Fruit fly (Drosophila melanogaster) whole organism, prepupa: ENCODE results near the gene trr.

Experiments
- CG10669 ChIP-seq: fragments of 200-800 bp; sonication (Bioruptor generic); optimal IDR thresholded peaks from 3 replicates; lab custom pipeline; 2018; ENCODE audit warnings: missing biosample characterization, mild to moderate bottlenecking, missing genetic modification characterization, moderate library complexity
- CG11294 ChIP-seq: fragments of 200-800 bp; sonication (Bioruptor generic); IDR thresholded peaks from 2 replicates; pipeline ENCODE4 v1.3.6; 2022; ENCODE audit warnings: missing biosample characterization, missing genetic modification characterization
- CG11762 ChIP-seq: fragments of 200-800 bp; sonication (Bioruptor generic); optimal IDR thresholded peaks from 3 replicates; lab custom pipeline; 2016; ENCODE audit warnings: missing biosample characterization, missing genetic modification characterization; ENCODE audit not compliant: insufficient read depth
- CG11902 ChIP-seq: fragments of 200-800 bp; sonication (Bioruptor generic); optimal IDR thresholded peaks from 3 replicates; lab custom pipeline; 2016; ENCODE audit warnings: missing biosample characterization, missing genetic modification characterization
- CG15336 ChIP-seq: fragments of 200-800 bp; sonication (Bioruptor generic); IDR thresholded peaks from 2 replicates; pipeline ENCODE4 v1.3.6; 2022; ENCODE audit warnings: missing biosample characterization, missing genetic modification characterization
- CG16779 ChIP-seq: fragments of 200-800 bp; sonication (Bioruptor generic); optimal IDR thresholded peaks from 3 replicates; lab custom pipeline; 2017; ENCODE audit warnings: missing biosample characterization, mild to moderate bottlenecking, missing genetic modification characterization
- CG3032 ChIP-seq: fragments of 200-800 bp; optimal IDR thresholded peaks from 2 replicates; lab custom pipeline; 2019; ENCODE audit warnings: missing biosample characterization, mild to moderate bottlenecking, missing genetic modification characterization, moderate library complexity
- CG34406 ChIP-seq: fragments of 200-800 bp; sonication (Bioruptor generic); optimal IDR thresholded peaks from 3 replicates; lab custom pipeline; 2016; ENCODE audit warnings: missing biosample characterization, missing genetic modification characterization
- CG4318 ChIP-seq: fragments of 200-800 bp; sonication (Bioruptor generic); optimal IDR thresholded peaks from 3 replicates; lab custom pipeline; 2017; ENCODE audit warnings: missing biosample characterization, mild to moderate bottlenecking, missing genetic modification characterization
- CG6163 ChIP-seq: fragments of 200-800 bp; sonication (Bioruptor generic); IDR thresholded peaks from 3 replicates; pipeline ENCODE4 v1.3.6; 2022; ENCODE audit warnings: missing biosample characterization, missing genetic modification characterization
- CG6276 ChIP-seq: fragments of 200-800 bp; sonication (Bioruptor generic); optimal IDR thresholded peaks from 2 replicates; lab custom pipeline; 2017; ENCODE audit warnings: missing biosample characterization, mild to moderate bottlenecking, missing genetic modification characterization
- CG6792 ChIP-seq: fragments of 200-800 bp; sonication (Bioruptor generic); optimal IDR thresholded peaks from 3 replicates; lab custom pipeline; 2016; ENCODE audit warnings: missing biosample characterization, missing genetic modification characterization
- CG6808 ChIP-seq: fragments of 200-800 bp; sonication (Bioruptor generic); optimal IDR thresholded peaks from 3 replicates; lab custom pipeline; 2017; ENCODE audit warnings: missing biosample characterization, missing genetic modification characterization, mild to moderate bottlenecking, moderate library complexity, missing genetic modification reagents
- CG7368 ChIP-seq: fragments of 200-800 bp; sonication (Bioruptor generic); optimal IDR thresholded peaks from 3 replicates; lab custom pipeline; 2016; ENCODE audit warnings: missing biosample characterization, missing genetic modification characterization
- CG8119 ChIP-seq: fragments of 200-800 bp; sonication (Bioruptor generic); IDR thresholded peaks from 3 replicates; pipeline ENCODE4 v1.3.6; 2022; ENCODE audit warnings: missing biosample characterization, missing genetic modification characterization
- CG8632 ChIP-seq: fragments of 200-800 bp; sonication (Bioruptor generic); optimal IDR thresholded peaks from 3 replicates; lab custom pipeline; 2016; ENCODE audit warnings: missing biosample characterization, missing genetic modification characterization
- CG9139 ChIP-seq: fragments of 200-800 bp; sonication (Bioruptor generic); optimal IDR thresholded peaks from 3 replicates; lab custom pipeline; 2017; ENCODE audit warnings: missing biosample characterization, mild to moderate bottlenecking, missing genetic modification characterization
- Eip75B ChIP-seq: fragments of 200-800 bp; sonication (Bioruptor generic); optimal IDR thresholded peaks from 3 replicates; lab custom pipeline; 2016; ENCODE audit warnings: missing biosample characterization, missing genetic modification characterization
- Eip78C ChIP-seq: fragments of 200-800 bp; sonication (Bioruptor generic); peaks from one replicate; lab custom pipeline; 2016; ENCODE audit warnings: missing biosample characterization, missing genetic modification characterization
- Eip93F ChIP-seq: fragments of 200-800 bp; sonication (Bioruptor generic); optimal IDR thresholded peaks from 2 replicates; lab custom pipeline; 2016; ENCODE audit warnings: missing biosample characterization, mild to moderate bottlenecking, missing genetic modification characterization
- Ets96B ChIP-seq: fragments of 200-800 bp; optimal IDR thresholded peaks from 2 replicates; lab custom pipeline; 2019; ENCODE audit warnings: missing biosample characterization, mild to moderate bottlenecking, missing genetic modification characterization, moderate library complexity
- Gug ChIP-seq: fragments of 200-800 bp; sonication (Bioruptor generic); IDR thresholded peaks from 2 replicates; pipeline ENCODE4 v1.3.6; 2022; ENCODE audit warnings: missing biosample characterization, missing genetic modification characterization
- Hr38 ChIP-seq: sonication (Bioruptor generic); optimal IDR thresholded peaks from 2 replicates; lab custom pipeline; 2016; ENCODE audit warnings: missing biosample characterization, missing genetic modification characterization
- Hr39 ChIP-seq: fragments of 200-800 bp; sonication (Bioruptor generic); optimal IDR thresholded peaks from 2 replicates; lab custom pipeline; 2016; ENCODE audit warnings: missing biosample characterization, missing genetic modification characterization
- Hr4 ChIP-seq: fragments of 200-800 bp; sonication (Bioruptor generic); optimal IDR thresholded peaks from 3 replicates; lab custom pipeline; 2016; ENCODE audit warnings: missing biosample characterization, missing genetic modification characterization
- Lpt ChIP-seq: fragments of 200-800 bp; sonication (Bioruptor generic); optimal IDR thresholded peaks from 3 replicates; lab custom pipeline; 2016; ENCODE audit warnings: missing biosample characterization, missing genetic modification characterization
- OdsH ChIP-seq: fragments of 200-800 bp; sonication (Bioruptor generic); optimal IDR thresholded peaks from 3 replicates; lab custom pipeline; 2016; ENCODE audit warnings: missing biosample characterization, missing genetic modification characterization
- Smox ChIP-seq: fragments of 200-800 bp; sonication (Bioruptor generic); optimal IDR thresholded peaks from 3 replicates; lab custom pipeline; 2016; ENCODE audit warnings: missing biosample characterization, missing genetic modification characterization
- Sox102F ChIP-seq: fragments of 200-800 bp; sonication (Bioruptor generic); optimal IDR thresholded peaks from 2 replicates; lab custom pipeline; 2016; ENCODE audit warnings: missing biosample characterization, mild to moderate bottlenecking, missing genetic modification characterization
- Sox15 ChIP-seq: fragments of 200-800 bp; sonication (Bioruptor generic); optimal IDR thresholded peaks from 3 replicates; lab custom pipeline; 2016; ENCODE audit warnings: missing biosample characterization, missing genetic modification characterization
- acj6 ChIP-seq: fragments of 200-800 bp; sonication (Bioruptor generic); optimal IDR thresholded peaks from 3 replicates; lab custom pipeline; 2016; ENCODE audit warnings: missing biosample characterization, missing genetic modification characterization
- cyc ChIP-seq: fragments of 200-800 bp; sonication (Bioruptor generic); optimal IDR thresholded peaks from 3 replicates; lab custom pipeline; 2016; ENCODE audit warnings: missing biosample characterization, missing genetic modification characterization
- dsx ChIP-seq: fragments of 200-800 bp; optimal IDR thresholded peaks from 3 replicates; lab custom pipeline; 2019; ENCODE audit warnings: missing biosample characterization, mild to moderate bottlenecking, missing genetic modification characterization, moderate library complexity; ENCODE audit not compliant: poor library complexity, severe bottlenecking
- eg ChIP-seq: fragments of 200-800 bp; sonication (Bioruptor generic); IDR thresholded peaks from 3 replicates; pipeline ENCODE4 v1.3.6; 2022; ENCODE audit warnings: missing biosample characterization, missing genetic modification characterization
- esn ChIP-seq: fragments of 200-800 bp; sonication (Bioruptor generic); optimal IDR thresholded peaks from 2 replicates; lab custom pipeline; 2016; ENCODE audit warnings: missing biosample characterization, mild to moderate bottlenecking, missing genetic modification characterization, moderate library complexity
- fd59A ChIP-seq: fragments of 200-800 bp; sonication (Bioruptor generic); optimal IDR thresholded peaks from 2 replicates; lab custom pipeline; 2017; ENCODE audit warnings: missing biosample characterization, mild to moderate bottlenecking, missing genetic modification characterization, missing genetic modification reagents
- fd85E ChIP-seq: fragments of 200-800 bp; sonication (Bioruptor generic); optimal IDR thresholded peaks from 3 replicates; lab custom pipeline; 2016; ENCODE audit warnings: missing biosample characterization, missing genetic modification characterization
- fkh ChIP-seq: fragments of 200-800 bp; sonication (Bioruptor generic); optimal IDR thresholded peaks from 3 replicates; lab custom pipeline; 2017; ENCODE audit warnings: missing biosample characterization, mild to moderate bottlenecking, missing genetic modification characterization, moderate library complexity
- pdm3 ChIP-seq: fragments of 200-800 bp; sonication (Bioruptor generic); optimal IDR thresholded peaks from 3 replicates; lab custom pipeline; 2016; ENCODE audit warnings: missing biosample characterization, missing genetic modification characterization
- spab ChIP-seq: fragments of 200-800 bp; sonication (Bioruptor generic); optimal IDR thresholded peaks from 2 replicates; lab custom pipeline; 2017; ENCODE audit warnings: missing biosample characterization, mild to moderate bottlenecking, missing genetic modification characterization, missing genetic modification reagents
- ss ChIP-seq, 2 experiments: fragments of 200-800 bp; sonication (Bioruptor generic); optimal IDR thresholded peaks; 2 replicates in 1 of 2; 3 replicates in 1 of 2; lab custom pipeline; 2017 to 2018; ENCODE audit warnings: mild to moderate bottlenecking in 2 of 2, missing biosample characterization in 2 of 2, missing genetic modification characterization in 2 of 2, moderate library complexity in 1 of 2
- svp ChIP-seq: fragments of 200-800 bp; sonication (Bioruptor generic); peaks from one replicate; lab custom pipeline; 2016; ENCODE audit warnings: missing biosample characterization, missing genetic modification characterization
- topi ChIP-seq: fragments of 200-800 bp; sonication (Bioruptor generic); optimal IDR thresholded peaks from 3 replicates; lab custom pipeline; 2016; ENCODE audit warnings: missing biosample characterization, missing genetic modification characterization

The trr gene

DNA sequence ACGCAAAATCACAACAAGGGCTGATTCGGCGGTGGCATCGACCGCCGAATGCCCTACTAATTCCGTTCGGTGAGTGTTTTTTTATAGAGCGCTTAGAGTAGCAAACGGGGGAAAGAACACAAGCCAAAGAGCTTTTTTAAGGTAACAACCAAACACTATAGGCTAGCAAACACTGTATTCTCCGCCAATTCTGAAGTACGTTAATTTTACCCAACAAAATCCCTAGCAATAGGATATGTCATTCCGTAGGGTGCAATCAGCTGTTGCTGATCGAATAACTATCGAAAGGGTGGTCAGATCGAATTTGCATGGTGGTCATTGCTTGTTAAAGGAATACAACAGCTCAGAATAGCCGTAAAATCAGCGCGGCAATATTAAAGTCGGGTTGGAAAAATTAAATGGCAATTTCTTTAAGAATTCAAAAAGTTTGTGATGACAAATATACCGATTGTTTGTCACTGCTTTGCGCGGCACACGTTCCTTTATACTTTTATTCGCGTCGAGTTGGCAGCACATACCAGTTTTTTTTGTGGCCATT is 18.0 kb upstream of the trr start, which contains the start of gene mip130 (continued):
- peak; percentile 53 for TF ChIP-seq CG6792 (GFP tag; lab: Kevin White, UChicago)
- TF ChIP-seq Eip75B (GFP tag; lab: Kevin White, UChicago): peak; percentile 56
- peak; percentile 47 for TF ChIP-seq OdsH (GFP tag; lab: Kevin White, UChicago)
- peak; percentile 84 for TF ChIP-seq svp (GFP tag; lab: Kevin White, UChicago)
- no peak for TF ChIP-seq Gug (GFP tag; lab: Robert Waterston, UW)
- peak; percentile 56 for TF ChIP-seq pdm3 (GFP tag; lab: Kevin White, UChicago)
- 0 out of 3 replicates have a peak, but pooled peaks have one; percentile 41 for TF ChIP-seq eg (GFP tag; lab: Robert Waterston, UW)
- peak; percentile 27; the same call in 1 of the 3 replicates for TF ChIP-seq CG6163 (GFP tag; lab: Robert Waterston, UW)
- peak; percentile 37 for TF ChIP-seq Smox (GFP tag; lab: Kevin White, UChicago)

DNA sequence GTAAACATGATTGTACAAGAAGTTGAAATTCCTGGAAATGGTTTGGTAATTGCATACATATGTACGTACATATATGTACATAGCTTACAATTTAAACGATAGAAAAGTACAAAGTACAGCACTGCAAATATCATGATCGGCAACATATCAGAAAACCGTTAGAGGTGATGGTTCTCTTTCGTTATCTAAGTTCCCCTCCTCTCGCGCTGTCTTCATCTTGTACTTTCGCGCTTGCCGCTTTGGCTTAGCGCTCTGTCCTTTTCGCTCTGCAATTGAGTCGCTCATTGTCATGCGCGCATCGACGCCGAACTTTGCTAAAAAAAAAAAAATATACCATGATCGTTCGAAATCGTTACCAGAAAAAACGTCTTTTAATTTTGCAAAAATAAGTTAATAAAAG is 14.2 kb upstream of the trr start:
- no peak for TF ChIP-seq spab (GFP tag; lab: Kevin White, UChicago)
- TF ChIP-seq CG11294 (GFP tag; lab: Robert Waterston, UW): no peak
- no peak for TF ChIP-seq topi (GFP tag; lab: Kevin White, UChicago)
- no peak for TF ChIP-seq Ets96B
- TF ChIP-seq dsx (GFP tag; lab: Kevin White, UChicago): no peak
- no peak for TF ChIP-seq CG11762
- peak; percentile 62 for TF ChIP-seq svp (GFP tag; lab: Kevin White, UChicago)
- TF ChIP-seq, all 60 proteins: peak for 1

DNA sequence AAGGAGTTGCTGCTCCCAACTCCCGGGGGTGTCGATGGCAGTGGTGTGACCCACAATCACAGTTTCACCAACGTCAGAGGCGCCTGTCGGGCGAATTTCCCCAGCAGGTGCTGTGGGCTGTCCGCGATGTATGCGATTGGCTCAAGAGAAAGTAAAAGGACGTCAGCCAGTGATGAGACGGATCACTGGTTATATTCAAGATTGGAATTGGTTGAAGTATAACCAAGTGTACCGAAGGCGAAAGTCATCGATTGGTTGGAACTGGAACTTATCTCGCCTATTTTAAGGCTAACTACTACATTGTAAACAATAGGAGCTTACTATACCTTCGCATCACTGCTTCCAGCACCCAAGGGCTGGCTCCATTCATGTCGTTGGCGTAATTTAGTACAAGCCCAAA is 13.3 kb upstream of the trr start, which contains the start of gene CG32801:
Gene CG32801 (minus strand): TSS at position 101 of the 400 bp plus-strand sequence.
- TF ChIP-seq CG15336 (GFP tag; lab: Robert Waterston, UW): no peak
- TF ChIP-seq fd59A: no peak
- TF ChIP-seq Hr39: no peak
- TF ChIP-seq CG11902 (GFP tag; lab: Kevin White, UChicago): no peak
- TF ChIP-seq CG3032 (tag; lab: Kevin White, UChicago): no peak
- TF ChIP-seq Eip93F (GFP tag; lab: Kevin White, UChicago): no peak
- TF ChIP-seq esn: no peak
- TF ChIP-seq acj6 (GFP tag; lab: Kevin White, UChicago): no peak
- no peak for TF ChIP-seq CG9139 (GFP tag; lab: Kevin White, UChicago)
- no peak for TF ChIP-seq CG6276 (GFP tag; lab: Kevin White, UChicago)
- TF ChIP-seq ss (GFP tag; optimal IDR thresholded peaks at IDR 0.05; lab: Kevin White, UChicago): no peak
- no peak for TF ChIP-seq CG4318 (GFP tag; lab: Kevin White, UChicago)
- TF ChIP-seq fd85E (GFP tag; lab: Kevin White, UChicago): no peak
- TF ChIP-seq Eip75B (GFP tag; lab: Kevin White, UChicago): no peak
- TF ChIP-seq Sox15 (GFP tag; lab: Kevin White, UChicago): no peak
- no peak for TF ChIP-seq CG6808
- no peak for TF ChIP-seq CG8632 (GFP tag; lab: Kevin White, UChicago)
- TF ChIP-seq CG6163 (GFP tag; lab: Robert Waterston, UW): no peak
- TF ChIP-seq Ets96B: no peak

DNA sequence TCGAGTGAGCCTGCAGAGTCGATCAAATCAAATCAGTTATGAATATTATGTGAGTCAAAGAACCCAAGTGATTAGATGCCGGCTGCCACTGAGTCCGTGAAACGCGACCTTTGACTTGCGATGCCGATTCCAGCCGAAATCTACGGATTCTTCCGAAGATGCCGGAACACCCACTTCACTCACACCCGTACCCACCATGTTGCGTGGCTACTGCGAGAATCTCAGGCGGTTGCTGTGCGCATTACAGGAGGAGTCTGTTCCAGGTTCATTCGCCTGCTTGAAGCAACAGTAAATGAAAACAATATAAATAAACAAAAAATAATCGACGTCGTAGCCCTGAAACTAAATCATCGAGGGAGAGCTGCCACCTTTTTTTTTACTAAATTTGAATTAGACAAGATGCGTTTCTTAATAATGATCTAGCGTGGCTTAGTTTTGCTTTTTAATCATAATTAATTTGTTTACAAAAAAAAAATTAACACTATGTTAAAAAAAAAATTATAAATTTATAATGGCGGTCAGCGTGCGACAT is 11.9 kb upstream of the trr start, which contains the start of gene Ldaf1:
Gene Ldaf1 (minus strand): TSS at position 307 of the 532 bp plus-strand sequence.
- TF ChIP-seq esn (peak; percentile 7), fkh (GFP tag; lab: Kevin White, UChicago) (peak; percentile 82), eg (GFP tag; lab: Robert Waterston, UW) (0 out of 3 replicates have a peak, but pooled peaks have one; percentile 22), Hr39 (no peak), CG6792 (GFP tag; lab: Kevin White, UChicago) (no peak), CG15336 (GFP tag; lab: Robert Waterston, UW) (no peak), CG6163 (GFP tag; lab: Robert Waterston, UW) (no peak), Lpt (no peak), CG7368 (GFP tag; lab: Kevin White, UChicago) (no peak), CG3032 (tag; lab: Kevin White, UChicago) (no peak), Ets96B (no peak), Smox (GFP tag; lab: Kevin White, UChicago) (no peak), Hr38 (GFP tag; lab: Kevin White, UChicago) (no peak), Sox102F (GFP tag; lab: Kevin White, UChicago) (no peak), CG8632 (GFP tag; lab: Kevin White, UChicago) (no peak), CG16779 (tag; lab: Kevin White, UChicago) (no peak), CG10669 (GFP tag; lab: Kevin White, UChicago) (no peak), cyc (GFP tag; lab: Kevin White, UChicago) (no peak), CG8119 (GFP tag; lab: Robert Waterston, UW) (no peak), Eip78C (peak; percentile 52), svp (GFP tag; lab: Kevin White, UChicago) (peak; percentile 82), acj6 (GFP tag; lab: Kevin White, UChicago) (no peak), Hr4 (no peak), CG34406 (GFP tag; lab: Kevin White, UChicago) (no peak), dsx (GFP tag; lab: Kevin White, UChicago) (no peak)
